Fruit fly (Drosophila melanogaster) whole organism, embryonic: ENCODE measurements around the gene Usp5.

ENCODE experiments used
- Bteb2 ChIP-seq: fragments of 200-800 bp; sonication (Bioruptor generic); optimal IDR thresholded peaks from 2 replicates; lab custom pipeline; 2016; ENCODE audit warnings: missing biosample characterization, missing genetic modification characterization
- CG10321 ChIP-seq: fragments of 200-800 bp; sonication (Bioruptor generic); IDR thresholded peaks from 2 replicates; pipeline ENCODE4 v1.3.6; 2022; ENCODE audit warnings: missing biosample characterization, missing genetic modification characterization
- CG11093 ChIP-seq: fragments of 200-800 bp; sonication (Bioruptor generic); IDR thresholded peaks from 3 replicates; pipeline ENCODE4 v1.3.6; 2022; ENCODE audit warnings: missing biosample characterization, missing genetic modification characterization
- CG12155 ChIP-seq: fragments of 200-800 bp; sonication (Bioruptor generic); optimal IDR thresholded peaks from 3 replicates; lab custom pipeline; 2016; ENCODE audit warnings: missing biosample characterization, missing genetic modification characterization
- CG15011 ChIP-seq: fragments of 200-800 bp; sonication (Bioruptor generic); optimal IDR thresholded peaks from 3 replicates; lab custom pipeline; 2018; ENCODE audit warnings: missing biosample characterization, mild to moderate bottlenecking, missing genetic modification characterization
- CG15269 ChIP-seq: fragments of 200-800 bp; sonication (Bioruptor generic); optimal IDR thresholded peaks from 2 replicates; lab custom pipeline; 2018; ENCODE audit warnings: missing biosample characterization, mild to moderate bottlenecking, missing genetic modification characterization, moderate library complexity
- CG15601 ChIP-seq: fragments of 200-800 bp; sonication (Bioruptor generic); optimal IDR thresholded peaks from 3 replicates; lab custom pipeline; 2019; ENCODE audit warnings: missing biosample characterization, mild to moderate bottlenecking, missing genetic modification characterization, moderate library complexity
- CG15696 ChIP-seq: fragments of 200-800 bp; sonication (Bioruptor generic); optimal IDR thresholded peaks from 2 replicates; lab custom pipeline; 2019; ENCODE audit warnings: missing biosample characterization, mild to moderate bottlenecking, missing genetic modification characterization, moderate library complexity
- CG1832 ChIP-seq: fragments of 200-800 bp; sonication (Bioruptor generic); optimal IDR thresholded peaks from 2 replicates; lab custom pipeline; 2017; ENCODE audit warnings: missing biosample characterization, mild to moderate bottlenecking, missing genetic modification characterization, inconsistent platforms
- CG18476 ChIP-seq: fragments of 200-800 bp; sonication (Bioruptor generic); optimal IDR thresholded peaks from 2 replicates; lab custom pipeline; 2016; ENCODE audit warnings: missing biosample characterization, mild to moderate bottlenecking, missing genetic modification characterization
- CG2116 ChIP-seq: fragments of 200-800 bp; sonication (Bioruptor generic); optimal IDR thresholded peaks from 3 replicates; lab custom pipeline; 2018; ENCODE audit warnings: missing biosample characterization, mild to moderate bottlenecking, missing genetic modification characterization
- CG5180 ChIP-seq: fragments of 200-800 bp; sonication (Bioruptor generic); optimal IDR thresholded peaks from 3 replicates; lab custom pipeline; 2017; ENCODE audit warnings: missing biosample characterization, missing genetic modification characterization, mild to moderate bottlenecking, moderate library complexity, missing genetic modification reagents
- CG6175 ChIP-seq: fragments of 200-800 bp; sonication (Bioruptor generic); IDR thresholded peaks from 3 replicates; pipeline ENCODE4 v1.3.6; 2022; ENCODE audit warnings: missing biosample characterization, missing genetic modification characterization
- CG7271 ChIP-seq: fragments of 200-800 bp; sonication (Bioruptor generic); optimal IDR thresholded peaks from 2 replicates; lab custom pipeline; 2018; ENCODE audit warnings: missing biosample characterization, mild to moderate bottlenecking, missing genetic modification characterization, moderate library complexity
- CG7963 ChIP-seq: fragments of 200-800 bp; sonication (Bioruptor generic); IDR thresholded peaks from 3 replicates; pipeline ENCODE4 v1.3.6; 2022; ENCODE audit warnings: missing biosample characterization, missing genetic modification characterization; ENCODE audit not compliant: partially characterized antibody
- CG8359 ChIP-seq: fragments of 200-800 bp; sonication (Bioruptor generic); optimal IDR thresholded peaks from 2 replicates; lab custom pipeline; 2017; ENCODE audit warnings: missing biosample characterization, mild to moderate bottlenecking, missing genetic modification characterization, borderline replicate concordance
- CG8924 ChIP-seq: fragments of 200-800 bp; optimal IDR thresholded peaks from 3 replicates; lab custom pipeline; 2019; ENCODE audit warnings: missing biosample characterization, mild to moderate bottlenecking, missing genetic modification characterization, moderate library complexity
- CG9215 ChIP-seq: fragments of 200-800 bp; sonication (Bioruptor generic); IDR thresholded peaks from 2 replicates; pipeline ENCODE4 v1.3.6; 2022; ENCODE audit warnings: missing biosample characterization, missing genetic modification characterization
- D19A ChIP-seq: fragments of 200-800 bp; optimal IDR thresholded peaks from 3 replicates; lab custom pipeline; 2019; ENCODE audit warnings: missing biosample characterization, mild to moderate bottlenecking, missing genetic modification characterization, moderate library complexity
- Deaf1 ChIP-seq: fragments of 200-800 bp; optimal IDR thresholded peaks from 3 replicates; lab custom pipeline; 2019; ENCODE audit warnings: missing biosample characterization, mild to moderate bottlenecking, missing genetic modification characterization, moderate library complexity
- Dp ChIP-seq: fragments of 200-800 bp; sonication (Bioruptor generic); optimal IDR thresholded peaks from 2 replicates; lab custom pipeline; 2018; ENCODE audit warnings: missing biosample characterization, mild to moderate bottlenecking, missing genetic modification characterization, moderate library complexity
- Hey ChIP-seq: fragments of 200-800 bp; sonication (Bioruptor generic); optimal IDR thresholded peaks from 3 replicates; lab custom pipeline; 2018; ENCODE audit warnings: missing biosample characterization, mild to moderate bottlenecking, missing genetic modification characterization
- Med ChIP-seq: fragments of 200-800 bp; sonication (Bioruptor generic); peaks from one replicate; lab custom pipeline; 2016; ENCODE audit warnings: missing biosample characterization, missing genetic modification characterization, mild to moderate bottlenecking, inconsistent platforms, moderate library complexity
- NfI ChIP-seq: fragments of 200-800 bp; sonication (Bioruptor generic); optimal IDR thresholded peaks from 3 replicates; lab custom pipeline; 2018; ENCODE audit warnings: missing biosample characterization, mild to moderate bottlenecking, missing genetic modification characterization, moderate library complexity
- Oaz ChIP-seq: fragments of 200-800 bp; sonication (Bioruptor generic); IDR thresholded peaks from 2 replicates; pipeline ENCODE4 v1.3.6; 2022; ENCODE audit warnings: missing biosample characterization, missing genetic modification characterization
- Pdp1 ChIP-seq, 2 experiments: fragments of 200-800 bp; sonication (Bioruptor generic); optimal IDR thresholded peaks; 3 replicates each; lab custom pipeline; 2016; ENCODE audit warnings: missing biosample characterization in 2 of 2, missing genetic modification characterization in 2 of 2, mild to moderate bottlenecking in 1 of 2, moderate library complexity in 1 of 2
- Sox102F ChIP-seq: fragments of 200-800 bp; sonication (Bioruptor generic); optimal IDR thresholded peaks from 2 replicates; lab custom pipeline; 2018; ENCODE audit warnings: missing biosample characterization, mild to moderate bottlenecking, missing genetic modification characterization, moderate library complexity
- ab ChIP-seq: fragments of 200-800 bp; sonication (Bioruptor generic); optimal IDR thresholded peaks from 2 replicates; lab custom pipeline; 2016; ENCODE audit warnings: missing biosample characterization, missing genetic modification characterization
- ac ChIP-seq: fragments of 200-800 bp; sonication (Bioruptor generic); optimal IDR thresholded peaks from 3 replicates; lab custom pipeline; 2017; ENCODE audit warnings: missing biosample characterization, mild to moderate bottlenecking, missing genetic modification characterization
- amos ChIP-seq: fragments of 200-800 bp; sonication (Bioruptor generic); IDR thresholded peaks from 2 replicates; pipeline ENCODE4 v1.3.6; 2022; ENCODE audit warnings: missing biosample characterization, missing genetic modification characterization; ENCODE audit not compliant: partially characterized antibody
- bab2 ChIP-seq: fragments of 200-800 bp; sonication (Bioruptor generic); optimal IDR thresholded peaks from 2 replicates; lab custom pipeline; 2016; ENCODE audit warnings: missing biosample characterization, missing genetic modification characterization
- bigmax ChIP-seq: fragments of 200-800 bp; sonication (Bioruptor generic); optimal IDR thresholded peaks from 2 replicates; lab custom pipeline; 2018; ENCODE audit warnings: missing biosample characterization, mild to moderate bottlenecking, missing genetic modification characterization
- cg ChIP-seq: fragments of 200-800 bp; sonication (Bioruptor generic); optimal IDR thresholded peaks from 3 replicates; lab custom pipeline; 2019; ENCODE audit warnings: missing biosample characterization, mild to moderate bottlenecking, missing genetic modification characterization, moderate library complexity
- crc ChIP-seq: fragments of 200-800 bp; sonication (Bioruptor generic); optimal IDR thresholded peaks from 2 replicates; lab custom pipeline; 2016; ENCODE audit warnings: missing biosample characterization, missing genetic modification characterization
- crol ChIP-seq: fragments of 200-800 bp; sonication (Bioruptor generic); IDR thresholded peaks from 2 replicates; pipeline ENCODE4 v1.3.6; 2022; ENCODE audit warnings: missing biosample characterization, missing genetic modification characterization
- da ChIP-seq: fragments of 200-800 bp; sonication (Bioruptor generic); optimal IDR thresholded peaks from 2 replicates; lab custom pipeline; 2016; ENCODE audit warnings: missing biosample characterization, missing genetic modification characterization
- fd96Cb ChIP-seq: fragments of 200-800 bp; sonication (Bioruptor generic); optimal IDR thresholded peaks from 2 replicates; lab custom pipeline; 2018; ENCODE audit warnings: missing biosample characterization, mild to moderate bottlenecking, missing genetic modification characterization, moderate library complexity
- gcm ChIP-seq: fragments of 200-800 bp; sonication (Bioruptor generic); optimal IDR thresholded peaks from 2 replicates; lab custom pipeline; 2019; ENCODE audit warnings: missing biosample characterization, mild to moderate bottlenecking, missing genetic modification characterization, moderate library complexity
- gro ChIP-seq: fragments of 200-800 bp; sonication (Bioruptor generic); optimal IDR thresholded peaks from 2 replicates; lab custom pipeline; 2016; ENCODE audit warnings: missing biosample characterization, missing genetic modification characterization
- klu ChIP-seq: fragments of 200-800 bp; sonication (Bioruptor generic); IDR thresholded peaks from 2 replicates; pipeline ENCODE4 v1.3.6; 2022; ENCODE audit warnings: missing biosample characterization, missing genetic modification characterization
- mld ChIP-seq: fragments of 200-800 bp; sonication (Bioruptor generic); IDR thresholded peaks from 3 replicates; pipeline ENCODE4 v1.3.6; 2022; ENCODE audit warnings: missing biosample characterization, missing genetic modification characterization; ENCODE audit not compliant: partially characterized antibody
- pho ChIP-seq: fragments of 200-800 bp; sonication (Bioruptor generic); optimal IDR thresholded peaks from 2 replicates; lab custom pipeline; 2016; ENCODE audit warnings: missing biosample characterization, missing genetic modification characterization
- sens ChIP-seq: fragments of 200-800 bp; sonication (Bioruptor generic); peaks from one replicate; lab custom pipeline; 2016; ENCODE audit warnings: missing biosample characterization, missing genetic modification characterization
- stc ChIP-seq: fragments of 200-800 bp; sonication (Bioruptor generic); IDR thresholded peaks from 2 replicates; pipeline ENCODE4 v1.3.6; 2022; ENCODE audit warnings: missing biosample characterization, missing genetic modification characterization
- tap ChIP-seq: fragments of 200-800 bp; optimal IDR thresholded peaks from 3 replicates; lab custom pipeline; 2019; ENCODE audit warnings: missing biosample characterization, mild to moderate bottlenecking, missing genetic modification characterization, moderate library complexity
- wor ChIP-seq: fragments of 200-800 bp; sonication (Bioruptor generic); IDR thresholded peaks from 2 replicates; pipeline ENCODE4 v1.3.6; 2022; ENCODE audit warnings: missing biosample characterization, missing genetic modification characterization
- yki ChIP-seq: fragments of >200 bp; optimal IDR thresholded peaks from 3 replicates; lab custom pipeline; 2018
- z ChIP-seq: fragments of 200-800 bp; sonication (Bioruptor generic); IDR thresholded peaks from 3 replicates; pipeline ENCODE4 v1.3.6; 2022; ENCODE audit warnings: missing biosample characterization, missing genetic modification characterization
- zen ChIP-seq: fragments of 200-800 bp; sonication (Bioruptor generic); optimal IDR thresholded peaks from 3 replicates; lab custom pipeline; 2018; ENCODE audit warnings: missing biosample characterization, mild to moderate bottlenecking, missing genetic modification characterization, moderate library complexity

Gene Usp5

DNA sequence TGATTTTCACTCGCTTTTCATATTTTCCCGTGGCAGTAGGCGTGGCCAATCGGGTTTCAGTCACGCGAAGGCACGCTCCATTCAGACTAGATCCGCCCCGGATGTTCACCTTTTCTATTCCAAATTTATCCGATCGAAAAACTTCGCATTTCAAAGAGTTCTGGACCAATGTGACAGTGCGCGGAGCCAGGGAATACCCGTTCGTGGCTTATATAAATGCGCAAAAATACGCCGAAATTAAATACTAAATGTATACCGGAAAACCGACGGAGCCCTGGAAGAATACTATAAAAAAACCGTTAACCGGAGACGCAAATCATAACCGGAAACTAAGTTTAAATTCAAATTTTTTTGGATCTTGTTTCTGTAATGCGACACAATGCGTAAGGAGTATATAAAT lies 20.6 kb downstream of the Usp5 start, which contains the start of gene promL (continued):
- TF ChIP-seq CG7963 (GFP tag; lab: Robert Waterston, UW) (no peak), amos (GFP tag; lab: Robert Waterston, UW) (no peak; the same call in 1 of the 2 replicates), CG15696 (peak; percentile 27)
- TF ChIP-seq, all 482 proteins: peak for 273

DNA sequence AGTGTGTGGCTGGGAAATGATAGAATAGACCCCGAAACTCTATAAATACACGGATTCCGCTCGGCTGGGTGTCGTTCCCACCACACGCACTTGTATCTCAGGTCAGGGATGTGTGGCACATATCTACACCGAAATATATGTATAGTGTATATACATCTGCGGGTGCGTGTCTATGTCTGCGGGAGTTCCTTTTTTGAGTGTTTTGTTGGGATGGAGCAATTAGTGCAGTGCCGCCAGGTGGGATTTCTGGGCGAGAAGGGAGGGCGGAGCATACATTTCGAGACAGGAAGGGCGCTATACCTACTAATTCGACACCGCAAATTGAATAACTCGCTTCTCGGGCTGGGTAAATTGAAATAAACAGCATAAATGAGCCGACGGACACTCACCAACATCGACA lies 21.7 kb downstream of the Usp5 start:
- TF ChIP-seq z (0 out of 3 replicates have a peak, but pooled peaks have one; percentile 41), stc (GFP tag; lab: Robert Waterston, UW) (0 out of 2 replicates have a peak, but pooled peaks have one; percentile 26), cg (GFP tag; lab: Kevin White, UChicago) (peak; percentile 1), NfI (no peak), crol (GFP tag; lab: Robert Waterston, UW) (peak; percentile 19; the same call in 1 of the 2 replicates), zen (tag; lab: Kevin White, UChicago) (peak; percentile 35), Oaz (GFP tag; lab: Robert Waterston, UW) (no peak), CG9215 (GFP tag; lab: Robert Waterston, UW) (no peak), CG18476 (GFP tag; lab: Kevin White, UChicago) (no peak), gro (GFP tag; lab: Kevin White, UChicago) (no peak), CG1832 (no peak), tap (tag; lab: Kevin White, UChicago) (no peak), gcm (GFP tag; lab: Kevin White, UChicago) (peak; percentile 53), Hey (no peak), Med (GFP tag; lab: Kevin White, UChicago) (peak; percentile 72), crc (no peak), klu (GFP tag; lab: Robert Waterston, UW) (no peak), CG15011 (no peak)

DNA sequence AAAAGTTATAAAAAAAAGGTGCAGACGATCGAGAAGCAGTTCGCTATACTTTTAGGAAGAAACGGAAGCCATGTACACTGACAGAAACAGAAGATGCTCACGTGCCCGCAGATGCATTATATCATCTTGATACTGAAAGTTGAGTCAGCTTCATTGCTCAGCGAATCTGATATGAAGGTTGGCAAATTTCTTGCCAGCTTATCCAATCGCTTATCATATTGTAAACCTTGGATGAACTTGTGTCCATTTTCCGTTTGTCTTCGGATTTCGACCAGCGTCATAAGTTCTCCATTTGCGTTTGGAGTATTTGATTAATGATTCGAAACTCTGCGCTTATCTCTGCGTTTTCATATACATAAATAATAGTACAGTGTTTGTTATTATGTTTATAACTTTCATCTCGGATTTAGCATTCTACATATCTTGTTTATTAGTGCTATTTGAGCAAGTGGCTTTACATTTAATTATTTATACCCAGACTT lies 22.5 kb downstream of the Usp5 start:
- TF ChIP-seq CG15269 (tag; lab: Kevin White, UChicago) = no peak
- TF ChIP-seq Bteb2 (GFP tag; lab: Kevin White, UChicago) = no peak
- no peak for TF ChIP-seq CG7271
- TF ChIP-seq Dp (GFP tag; lab: Kevin White, UChicago) = no peak
- no peak for TF ChIP-seq CG10321
- TF ChIP-seq CG6175 = no peak
- peak; percentile 3 for TF ChIP-seq Sox102F (GFP tag; lab: Kevin White, UChicago)
- no peak for TF ChIP-seq fd96Cb (tag; lab: Kevin White, UChicago)
- TF ChIP-seq yki (lab: Kevin White, UChicago) = no peak
- no peak for TF ChIP-seq CG8924 (tag; lab: Kevin White, UChicago)
- no peak for TF ChIP-seq CG11093
- no peak for TF ChIP-seq CG2116 (GFP tag; lab: Kevin White, UChicago)
- no peak for TF ChIP-seq wor (GFP tag; lab: Robert Waterston, UW)
- no peak for TF ChIP-seq CG1832
- no peak for TF ChIP-seq pho (GFP tag; lab: Kevin White, UChicago)
- no peak for TF ChIP-seq bab2
- no peak for TF ChIP-seq mld
- no peak for TF ChIP-seq CG15601 (tag; lab: Kevin White, UChicago)
- TF ChIP-seq CG5180 (GFP tag; lab: Kevin White, UChicago) = no peak
- no peak for TF ChIP-seq Deaf1 (tag; lab: Kevin White, UChicago)
- peak in 1 of 2 experiments; percentile 39 for TF ChIP-seq Pdp1 (GFP tag; optimal IDR thresholded peaks at IDR 0.05; lab: Kevin White, UChicago)
- no peak for TF ChIP-seq ac (GFP tag; lab: Kevin White, UChicago)
- peak; percentile 47 for TF ChIP-seq sens (GFP tag; lab: Kevin White, UChicago)
- TF ChIP-seq ab (GFP tag; lab: Kevin White, UChicago) = no peak
- no peak for TF ChIP-seq bigmax
- TF ChIP-seq CG12155 (GFP tag; lab: Kevin White, UChicago) = no peak
- TF ChIP-seq da = no peak
- TF ChIP-seq D19A (tag; lab: Kevin White, UChicago) = no peak
- no peak for TF ChIP-seq CG8359 (GFP tag; lab: Kevin White, UChicago)
